Fruit fly (Drosophila melanogaster) whole organism, prepupa: ENCODE data around the gene Spn28B.

ENCODE experiments used
- CG10631 ChIP-seq: fragments of 200-800 bp; sonication (Bioruptor generic); optimal IDR thresholded peaks from 2 replicates; lab custom pipeline; 2016; ENCODE audit warnings: missing biosample characterization, missing genetic modification characterization
- CG10669 ChIP-seq: fragments of 200-800 bp; sonication (Bioruptor generic); optimal IDR thresholded peaks from 3 replicates; lab custom pipeline; 2018; ENCODE audit warnings: missing biosample characterization, mild to moderate bottlenecking, missing genetic modification characterization, moderate library complexity
- CG11294 ChIP-seq: fragments of 200-800 bp; sonication (Bioruptor generic); IDR thresholded peaks from 2 replicates; pipeline ENCODE4 v1.3.6; 2022; ENCODE audit warnings: missing biosample characterization, missing genetic modification characterization
- CG11762 ChIP-seq: fragments of 200-800 bp; sonication (Bioruptor generic); optimal IDR thresholded peaks from 3 replicates; lab custom pipeline; 2016; ENCODE audit warnings: missing biosample characterization, missing genetic modification characterization; ENCODE audit not compliant: insufficient read depth
- CG15336 ChIP-seq: fragments of 200-800 bp; sonication (Bioruptor generic); IDR thresholded peaks from 2 replicates; pipeline ENCODE4 v1.3.6; 2022; ENCODE audit warnings: missing biosample characterization, missing genetic modification characterization
- CG1621 ChIP-seq: fragments of 200-800 bp; sonication (Bioruptor generic); optimal IDR thresholded peaks from 3 replicates; lab custom pipeline; 2018; ENCODE audit warnings: missing biosample characterization, mild to moderate bottlenecking, missing genetic modification characterization
- CG32006 ChIP-seq: fragments of 200-800 bp; sonication (Bioruptor generic); optimal IDR thresholded peaks from 3 replicates; lab custom pipeline; 2017; ENCODE audit warnings: missing biosample characterization, mild to moderate bottlenecking, missing genetic modification characterization
- CG3919 ChIP-seq: fragments of 200-800 bp; sonication (Bioruptor generic); optimal IDR thresholded peaks from 3 replicates; lab custom pipeline; 2016; ENCODE audit warnings: missing biosample characterization, missing genetic modification characterization
- CG4318 ChIP-seq: fragments of 200-800 bp; sonication (Bioruptor generic); optimal IDR thresholded peaks from 3 replicates; lab custom pipeline; 2017; ENCODE audit warnings: missing biosample characterization, mild to moderate bottlenecking, missing genetic modification characterization
- CG6163 ChIP-seq: fragments of 200-800 bp; sonication (Bioruptor generic); IDR thresholded peaks from 3 replicates; pipeline ENCODE4 v1.3.6; 2022; ENCODE audit warnings: missing biosample characterization, missing genetic modification characterization
- CG6792 ChIP-seq: fragments of 200-800 bp; sonication (Bioruptor generic); optimal IDR thresholded peaks from 3 replicates; lab custom pipeline; 2016; ENCODE audit warnings: missing biosample characterization, missing genetic modification characterization
- CG6808 ChIP-seq: fragments of 200-800 bp; sonication (Bioruptor generic); optimal IDR thresholded peaks from 3 replicates; lab custom pipeline; 2017; ENCODE audit warnings: missing biosample characterization, missing genetic modification characterization, mild to moderate bottlenecking, moderate library complexity, missing genetic modification reagents
- CG6854 ChIP-seq: fragments of 200-800 bp; sonication (Bioruptor generic); optimal IDR thresholded peaks from 2 replicates; lab custom pipeline; 2017; ENCODE audit warnings: missing biosample characterization, mild to moderate bottlenecking, missing genetic modification characterization
- CG8119 ChIP-seq: fragments of 200-800 bp; sonication (Bioruptor generic); IDR thresholded peaks from 3 replicates; pipeline ENCODE4 v1.3.6; 2022; ENCODE audit warnings: missing biosample characterization, missing genetic modification characterization
- CG8319 ChIP-seq: fragments of 200-800 bp; sonication (Bioruptor generic); optimal IDR thresholded peaks from 3 replicates; lab custom pipeline; 2016; ENCODE audit warnings: missing biosample characterization, missing genetic modification characterization
- CG8632 ChIP-seq: fragments of 200-800 bp; sonication (Bioruptor generic); optimal IDR thresholded peaks from 3 replicates; lab custom pipeline; 2016; ENCODE audit warnings: missing biosample characterization, missing genetic modification characterization
- CG9139 ChIP-seq: fragments of 200-800 bp; sonication (Bioruptor generic); optimal IDR thresholded peaks from 3 replicates; lab custom pipeline; 2017; ENCODE audit warnings: missing biosample characterization, mild to moderate bottlenecking, missing genetic modification characterization
- Eip75B ChIP-seq: fragments of 200-800 bp; sonication (Bioruptor generic); optimal IDR thresholded peaks from 3 replicates; lab custom pipeline; 2016; ENCODE audit warnings: missing biosample characterization, missing genetic modification characterization
- Eip78C ChIP-seq: fragments of 200-800 bp; sonication (Bioruptor generic); peaks from one replicate; lab custom pipeline; 2016; ENCODE audit warnings: missing biosample characterization, missing genetic modification characterization
- Ets21C ChIP-seq: fragments of 200-800 bp; sonication (Bioruptor generic); optimal IDR thresholded peaks from 3 replicates; lab custom pipeline; 2016; ENCODE audit warnings: missing biosample characterization, missing genetic modification characterization
- Ets96B ChIP-seq: fragments of 200-800 bp; optimal IDR thresholded peaks from 2 replicates; lab custom pipeline; 2019; ENCODE audit warnings: missing biosample characterization, mild to moderate bottlenecking, missing genetic modification characterization, moderate library complexity
- Hr38 ChIP-seq: sonication (Bioruptor generic); optimal IDR thresholded peaks from 2 replicates; lab custom pipeline; 2016; ENCODE audit warnings: missing biosample characterization, missing genetic modification characterization
- Hr4 ChIP-seq: fragments of 200-800 bp; sonication (Bioruptor generic); optimal IDR thresholded peaks from 3 replicates; lab custom pipeline; 2016; ENCODE audit warnings: missing biosample characterization, missing genetic modification characterization
- Lpt ChIP-seq: fragments of 200-800 bp; sonication (Bioruptor generic); optimal IDR thresholded peaks from 3 replicates; lab custom pipeline; 2016; ENCODE audit warnings: missing biosample characterization, missing genetic modification characterization
- OdsH ChIP-seq: fragments of 200-800 bp; sonication (Bioruptor generic); optimal IDR thresholded peaks from 3 replicates; lab custom pipeline; 2016; ENCODE audit warnings: missing biosample characterization, missing genetic modification characterization
- Smox ChIP-seq: fragments of 200-800 bp; sonication (Bioruptor generic); optimal IDR thresholded peaks from 3 replicates; lab custom pipeline; 2016; ENCODE audit warnings: missing biosample characterization, missing genetic modification characterization
- Sox102F ChIP-seq: fragments of 200-800 bp; sonication (Bioruptor generic); optimal IDR thresholded peaks from 2 replicates; lab custom pipeline; 2016; ENCODE audit warnings: missing biosample characterization, mild to moderate bottlenecking, missing genetic modification characterization
- Sox14 ChIP-seq: fragments of 200-800 bp; sonication (Bioruptor generic); optimal IDR thresholded peaks from 3 replicates; lab custom pipeline; 2016; ENCODE audit warnings: missing biosample characterization, missing genetic modification characterization
- Sox15 ChIP-seq: fragments of 200-800 bp; sonication (Bioruptor generic); optimal IDR thresholded peaks from 3 replicates; lab custom pipeline; 2016; ENCODE audit warnings: missing biosample characterization, missing genetic modification characterization
- achi ChIP-seq: fragments of 200-800 bp; sonication (Bioruptor generic); optimal IDR thresholded peaks from 3 replicates; lab custom pipeline; 2016; ENCODE audit warnings: missing biosample characterization, missing genetic modification characterization
- acj6 ChIP-seq: fragments of 200-800 bp; sonication (Bioruptor generic); optimal IDR thresholded peaks from 3 replicates; lab custom pipeline; 2016; ENCODE audit warnings: missing biosample characterization, missing genetic modification characterization
- cyc ChIP-seq: fragments of 200-800 bp; sonication (Bioruptor generic); optimal IDR thresholded peaks from 3 replicates; lab custom pipeline; 2016; ENCODE audit warnings: missing biosample characterization, missing genetic modification characterization
- dac ChIP-seq: fragments of 200-800 bp; sonication (Bioruptor generic); optimal IDR thresholded peaks from 2 replicates; lab custom pipeline; 2017; ENCODE audit warnings: missing biosample characterization, mild to moderate bottlenecking, missing genetic modification characterization
- dsx ChIP-seq: fragments of 200-800 bp; optimal IDR thresholded peaks from 3 replicates; lab custom pipeline; 2019; ENCODE audit warnings: missing biosample characterization, mild to moderate bottlenecking, missing genetic modification characterization, moderate library complexity; ENCODE audit not compliant: poor library complexity, severe bottlenecking
- eg ChIP-seq: fragments of 200-800 bp; sonication (Bioruptor generic); IDR thresholded peaks from 3 replicates; pipeline ENCODE4 v1.3.6; 2022; ENCODE audit warnings: missing biosample characterization, missing genetic modification characterization
- esn ChIP-seq: fragments of 200-800 bp; sonication (Bioruptor generic); optimal IDR thresholded peaks from 2 replicates; lab custom pipeline; 2016; ENCODE audit warnings: missing biosample characterization, mild to moderate bottlenecking, missing genetic modification characterization, moderate library complexity
- fkh ChIP-seq: fragments of 200-800 bp; sonication (Bioruptor generic); optimal IDR thresholded peaks from 3 replicates; lab custom pipeline; 2017; ENCODE audit warnings: missing biosample characterization, mild to moderate bottlenecking, missing genetic modification characterization, moderate library complexity
- net ChIP-seq: fragments of 200-800 bp; sonication (Bioruptor generic); optimal IDR thresholded peaks from 3 replicates; lab custom pipeline; 2016; ENCODE audit warnings: missing biosample characterization, missing genetic modification characterization
- pdm3 ChIP-seq: fragments of 200-800 bp; sonication (Bioruptor generic); optimal IDR thresholded peaks from 3 replicates; lab custom pipeline; 2016; ENCODE audit warnings: missing biosample characterization, missing genetic modification characterization
- salr ChIP-seq, 2 experiments: fragments of 200-800 bp; sonication (Bioruptor generic); optimal IDR thresholded peaks; 3 replicates each; lab custom pipeline; 2016 to 2018; ENCODE audit warnings: missing biosample characterization in 2 of 2, missing genetic modification characterization in 2 of 2, mild to moderate bottlenecking in 1 of 2
- spab ChIP-seq: fragments of 200-800 bp; sonication (Bioruptor generic); optimal IDR thresholded peaks from 2 replicates; lab custom pipeline; 2017; ENCODE audit warnings: missing biosample characterization, mild to moderate bottlenecking, missing genetic modification characterization, missing genetic modification reagents
- svp ChIP-seq: fragments of 200-800 bp; sonication (Bioruptor generic); peaks from one replicate; lab custom pipeline; 2016; ENCODE audit warnings: missing biosample characterization, missing genetic modification characterization
- topi ChIP-seq: fragments of 200-800 bp; sonication (Bioruptor generic); optimal IDR thresholded peaks from 3 replicates; lab custom pipeline; 2016; ENCODE audit warnings: missing biosample characterization, missing genetic modification characterization

Gene Spn28B

DNA sequence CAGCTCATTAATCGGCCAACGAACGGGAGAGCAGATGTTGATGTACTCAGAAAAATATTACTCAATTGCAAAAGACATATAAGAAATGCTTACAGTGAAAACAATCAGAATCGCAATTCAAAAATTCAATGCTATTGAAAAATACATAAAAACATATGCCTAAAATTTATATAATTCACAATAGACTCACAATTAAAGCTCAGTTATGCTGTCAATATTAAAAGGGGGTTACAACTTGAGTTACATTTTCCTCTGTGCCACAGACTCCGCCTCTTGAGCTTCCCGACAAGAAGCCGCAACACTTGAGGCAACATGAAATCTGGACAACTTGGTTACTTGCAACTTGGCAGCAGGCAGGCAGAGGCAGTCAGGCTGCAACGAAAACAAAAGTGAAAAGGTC, 29.9 kb downstream of the Spn28B start (continued):
- TF ChIP-seq fkh (no peak), Eip78C (GFP tag; lab: Kevin White, UChicago) (peak; percentile 86), net (GFP tag; lab: Kevin White, UChicago) (peak; percentile 70), CG6792 (peak; percentile 58), CG8632 (GFP tag; lab: Kevin White, UChicago) (peak; percentile 47), CG11294 (GFP tag; lab: Robert Waterston, UW) (0 out of 2 replicates have a peak, but pooled peaks have one; percentile 20), CG11762 (GFP tag; lab: Kevin White, UChicago) (peak; percentile 76), pdm3 (peak; percentile 82), acj6 (peak; percentile 51), dac (no peak), Lpt (GFP tag; lab: Kevin White, UChicago) (peak; percentile 58), cyc (GFP tag; lab: Kevin White, UChicago) (peak; percentile 28), CG10631 (GFP tag; lab: Kevin White, UChicago) (peak; percentile 72), dsx (peak; percentile 15), achi (peak; percentile 78), CG3919 (peak; percentile 44), CG15336 (GFP tag; lab: Robert Waterston, UW) (peak; percentile 76), eg (peak; percentile 80), Ets21C (GFP tag; lab: Kevin White, UChicago) (peak; percentile 32), Smox (GFP tag; lab: Kevin White, UChicago) (peak; percentile 38), CG9139 (GFP tag; lab: Kevin White, UChicago) (no peak), spab (GFP tag; lab: Kevin White, UChicago) (peak; percentile 51), Sox14 (GFP tag; lab: Kevin White, UChicago) (peak; percentile 73), CG6808 (GFP tag; lab: Kevin White, UChicago) (peak; percentile 54)

DNA sequence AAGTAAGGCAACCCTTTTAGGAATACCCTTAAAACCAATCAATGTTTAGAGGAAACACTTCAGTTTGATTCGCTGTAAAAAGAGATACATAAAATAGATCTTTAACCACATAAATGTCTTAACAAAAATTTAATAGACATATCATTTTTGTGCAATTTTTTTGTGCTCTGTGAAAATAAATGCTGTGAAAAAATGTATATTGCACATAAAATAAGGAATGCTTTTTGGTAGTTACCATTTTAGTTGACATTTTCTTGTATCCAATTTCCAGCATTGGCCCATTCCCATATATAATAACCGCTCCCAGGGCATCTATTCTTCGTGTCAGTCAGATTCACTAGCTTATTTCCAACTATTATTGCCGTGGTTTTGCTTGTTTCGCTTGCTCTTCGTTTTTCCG, 30.5 kb downstream of the Spn28B start:
- TF ChIP-seq svp (GFP tag; lab: Kevin White, UChicago) (no peak), CG4318 (GFP tag; lab: Kevin White, UChicago) (peak; percentile 30), CG10669 (GFP tag; lab: Kevin White, UChicago) (no peak), Ets96B (tag; lab: Kevin White, UChicago) (no peak), Hr38 (no peak), CG8319 (GFP tag; lab: Kevin White, UChicago) (no peak), achi (peak; percentile 12), Hr4 (peak; percentile 38), eg (no peak), CG8119 (GFP tag; lab: Robert Waterston, UW) (no peak), OdsH (GFP tag; lab: Kevin White, UChicago) (peak; percentile 6), Eip78C (GFP tag; lab: Kevin White, UChicago) (peak; percentile 64), CG8632 (GFP tag; lab: Kevin White, UChicago) (no peak), Eip75B (GFP tag; lab: Kevin White, UChicago) (no peak), pdm3 (peak; percentile 24), CG32006 (GFP tag; lab: Kevin White, UChicago) (peak; percentile 40), Sox14 (GFP tag; lab: Kevin White, UChicago) (peak; percentile 7), salr (GFP tag; optimal IDR thresholded peaks at IDR 0.05; lab: Kevin White, UChicago) (no peak), esn (GFP tag; lab: Kevin White, UChicago) (no peak), CG10631 (GFP tag; lab: Kevin White, UChicago) (peak; percentile 38)

dm6 chr2L:7616830-7617229, 35.1 kb downstream of the Spn28B start:
- TF ChIP-seq CG1621 (tag; lab: Kevin White, UChicago), result no peak
- no peak for TF ChIP-seq Sox102F (GFP tag; lab: Kevin White, UChicago)
- no peak for TF ChIP-seq salr (GFP tag; optimal IDR thresholded peaks at IDR 0.05; lab: Kevin White, UChicago)
- no peak for TF ChIP-seq esn (GFP tag; lab: Kevin White, UChicago)
- no peak for TF ChIP-seq Sox15
- no peak for TF ChIP-seq CG8119 (GFP tag; lab: Robert Waterston, UW)
- TF ChIP-seq Lpt (GFP tag; lab: Kevin White, UChicago), result no peak
- no peak for TF ChIP-seq CG6854 (GFP tag; lab: Kevin White, UChicago)
- no peak for TF ChIP-seq Sox14 (GFP tag; lab: Kevin White, UChicago)
- no peak for TF ChIP-seq CG6163 (GFP tag; lab: Robert Waterston, UW)
- TF ChIP-seq topi, result no peak
- no peak for TF ChIP-seq Eip75B (GFP tag; lab: Kevin White, UChicago)
- no peak for TF ChIP-seq eg
- no peak for TF ChIP-seq acj6
- no peak for TF ChIP-seq Hr4
